Worm (Caenorhabditis elegans) whole organism, L1 larva: ENCODE results near the gene nep-10.

Experiments
- C04F5.9 ChIP-seq: sonication (generic microtip); optimal IDR thresholded peaks from 2 replicates; lab custom pipeline; 2016; ENCODE audit warnings: missing genetic modification characterization, missing compliant biosample characterization
- C16A3.4 ChIP-seq: fragments of 150-350 bp; optimal IDR thresholded peaks from 2 replicates; lab custom pipeline; 2014; ENCODE audit warnings: missing biosample characterization, missing genetic modification characterization
- C34B4.2 ChIP-seq: sonication (generic microtip); optimal IDR thresholded peaks from 2 replicates; lab custom pipeline; 2017; ENCODE audit warnings: mild to moderate bottlenecking, missing genetic modification characterization, missing compliant biosample characterization
- aly-2 ChIP-seq: fragments of 150-350 bp; optimal IDR thresholded peaks from 2 replicates; lab custom pipeline; 2014; ENCODE audit warnings: missing biosample characterization, missing genetic modification characterization
- blmp-1 ChIP-seq: fragments of 150-350 bp; optimal IDR thresholded peaks from 2 replicates; lab custom pipeline; 2014; ENCODE audit warnings: missing biosample characterization, missing genetic modification characterization
- ceh-63 ChIP-seq: fragments of 200-800 bp; sonication (Bioruptor generic); optimal IDR thresholded peaks from 2 replicates; lab custom pipeline; 2018; ENCODE audit warnings: mild to moderate bottlenecking, missing genetic modification characterization, missing compliant biosample characterization
- ceh-8 ChIP-seq: fragments of 200-800 bp; sonication (Bioruptor generic); optimal IDR thresholded peaks from 2 replicates; lab custom pipeline; 2018; ENCODE audit warnings: mild to moderate bottlenecking, missing genetic modification characterization, moderate library complexity, missing compliant biosample characterization
- ceh-82 ChIP-seq, 3 experiments: fragments of 150-350 bp in 1 of 3; sonication (generic microtip) in 2 of 3; optimal IDR thresholded peaks; 2 replicates each; lab custom pipeline; 2014 to 2017; ENCODE audit warnings: missing biosample characterization in 3 of 3, missing genetic modification characterization in 3 of 3
- ceh-90 ChIP-seq: sonication (generic microtip); optimal IDR thresholded peaks from 2 replicates; lab custom pipeline; 2016; ENCODE audit warnings: missing genetic modification characterization, missing compliant biosample characterization
- dpl-1 ChIP-seq, 3 experiments: fragments of 150-350 bp in 2 of 3; sonication (generic microtip) in 1 of 3; optimal IDR thresholded peaks; 2 replicates each; lab custom pipeline; 2014 to 2017; ENCODE audit warnings: missing biosample characterization in 3 of 3, missing genetic modification characterization in 3 of 3, missing genetic modification reagents in 3 of 3
- efl-1 ChIP-seq, 4 experiments: fragments of 150-350 bp; optimal IDR thresholded peaks in 3 of 4; peaks in 1 of 4; 1 replicate in 1 of 4; 2 replicates in 3 of 4; lab custom pipeline; 2014; ENCODE audit warnings: missing biosample characterization in 2 of 4, missing genetic modification characterization in 2 of 4, missing genetic modification reagents in 2 of 4
- elt-2 ChIP-seq: sonication (generic microtip); optimal IDR thresholded peaks from 2 replicates; lab custom pipeline; 2016; ENCODE audit warnings: missing genetic modification characterization, mild to moderate bottlenecking, inconsistent platforms, missing compliant biosample characterization, missing genetic modification reagents
- elt-3 ChIP-seq, 6 experiments: fragments of 150-350 bp in 1 of 6; sonication (generic microtip); optimal IDR thresholded peaks; 2 replicates each; lab custom pipeline; 2017 to 2018; ENCODE audit warnings: missing biosample characterization in 6 of 6, missing genetic modification characterization in 6 of 6, inconsistent platforms in 1 of 6
- fkh-8 ChIP-seq: sonication (generic microtip); optimal IDR thresholded peaks from 2 replicates; lab custom pipeline; 2016; ENCODE audit warnings: mild to moderate bottlenecking, missing genetic modification characterization, missing compliant biosample characterization
- hlh-17 ChIP-seq: fragments of 200-800 bp; sonication (Bioruptor generic); optimal IDR thresholded peaks from 2 replicates; lab custom pipeline; 2018; ENCODE audit warnings: missing genetic modification characterization, mild to moderate bottlenecking, missing compliant biosample characterization, moderate library complexity, borderline replicate concordance
- hlh-4 ChIP-seq: sonication (generic microtip); optimal IDR thresholded peaks from 2 replicates; lab custom pipeline; 2016; ENCODE audit warnings: mild to moderate bottlenecking, missing genetic modification characterization, missing compliant biosample characterization
- hpl-2 ChIP-seq: fragments of 150-350 bp; optimal IDR thresholded peaks from 2 replicates; lab custom pipeline; 2014; ENCODE audit warnings: missing biosample characterization, missing genetic modification reagents, missing genetic modification characterization
- jun-1 ChIP-seq: fragments of 150-350 bp; optimal IDR thresholded peaks from 2 replicates; lab custom pipeline; 2014; ENCODE audit warnings: missing biosample characterization, missing genetic modification reagents, missing genetic modification characterization
- lin-35 ChIP-seq, 2 experiments: fragments of 150-350 bp; optimal IDR thresholded peaks; 2 replicates each; lab custom pipeline; 2014; ENCODE audit warnings: missing biosample characterization in 2 of 2, missing genetic modification characterization in 2 of 2, missing genetic modification reagents in 2 of 2
- lin-39 ChIP-seq: fragments of 150-350 bp; optimal IDR thresholded peaks from 2 replicates; lab custom pipeline; 2014; ENCODE audit warnings: missing biosample characterization, missing genetic modification reagents, missing genetic modification characterization
- mdl-1 ChIP-seq, 2 experiments: fragments of 150-350 bp; optimal IDR thresholded peaks; 2 replicates each; lab custom pipeline; 2014 to 2017; ENCODE audit warnings: missing biosample characterization in 2 of 2, missing genetic modification characterization in 2 of 2, inconsistent platforms in 1 of 2
- mep-1 ChIP-seq: fragments of 150-350 bp; optimal IDR thresholded peaks from 2 replicates; lab custom pipeline; 2014; ENCODE audit warnings: missing biosample characterization, missing genetic modification characterization
- nhr-12 ChIP-seq: sonication (generic microtip); optimal IDR thresholded peaks from 2 replicates; lab custom pipeline; 2017; ENCODE audit warnings: missing biosample characterization, missing genetic modification characterization
- nhr-19 ChIP-seq: fragments of 200-800 bp; sonication (Bioruptor generic); conservative IDR thresholded peaks from 2 replicates; pipeline ENCODE4 v1.3.6; 2022; ENCODE audit warnings: missing genetic modification characterization, missing compliant biosample characterization
- nhr-20 ChIP-seq: sonication (generic microtip); optimal IDR thresholded peaks from 2 replicates; lab custom pipeline; 2016; ENCODE audit warnings: mild to moderate bottlenecking, missing genetic modification characterization, missing compliant biosample characterization
- nhr-76 ChIP-seq: sonication (generic microtip); optimal IDR thresholded peaks from 2 replicates; lab custom pipeline; 2017; ENCODE audit warnings: missing biosample characterization, missing genetic modification characterization
- pag-3 ChIP-seq: sonication (generic microtip); optimal IDR thresholded peaks from 2 replicates; lab custom pipeline; 2017; ENCODE audit warnings: missing genetic modification characterization, mild to moderate bottlenecking, missing compliant biosample characterization, antibody characterized with exemption, borderline replicate concordance; ENCODE audit not compliant: insufficient read depth
- pqm-1 ChIP-seq: sonication (generic microtip); optimal IDR thresholded peaks from 3 replicates; lab custom pipeline; 2017; ENCODE audit warnings: missing biosample characterization, missing genetic modification characterization
- snpc-4 ChIP-seq: fragments of 150-350 bp; optimal IDR thresholded peaks from 2 replicates; lab custom pipeline; 2014; ENCODE audit warnings: missing biosample characterization, missing genetic modification characterization
- snu-23 ChIP-seq: sonication (generic microtip); optimal IDR thresholded peaks from 2 replicates; lab custom pipeline; 2016; ENCODE audit warnings: missing genetic modification characterization, missing compliant biosample characterization
- sox-4 ChIP-seq: sonication (generic microtip); optimal IDR thresholded peaks from 2 replicates; lab custom pipeline; 2016; ENCODE audit warnings: missing genetic modification characterization, missing compliant biosample characterization
- sup-37 ChIP-seq: fragments of 200-800 bp; sonication (Bioruptor generic); optimal IDR thresholded peaks from 2 replicates; lab custom pipeline; 2018; ENCODE audit warnings: mild to moderate bottlenecking, missing genetic modification characterization, missing compliant biosample characterization
- unc-62 ChIP-seq: fragments of 150-350 bp; optimal IDR thresholded peaks from 2 replicates; lab custom pipeline; 2014; ENCODE audit warnings: missing biosample characterization, missing genetic modification reagents, missing genetic modification characterization
- unc-86 ChIP-seq: sonication (generic microtip); optimal IDR thresholded peaks from 2 replicates; lab custom pipeline; 2016; ENCODE audit warnings: missing genetic modification characterization, missing compliant biosample characterization
- unc-98 ChIP-seq: fragments of 200-800 bp; sonication (Bioruptor generic); IDR thresholded peaks from 2 replicates; pipeline ENCODE4 v1.3.6; 2022; ENCODE audit warnings: missing genetic modification characterization, missing compliant biosample characterization
- xbp-1 ChIP-seq: sonication (generic microtip); optimal IDR thresholded peaks from 2 replicates; lab custom pipeline; 2016; ENCODE audit warnings: missing genetic modification characterization, missing compliant biosample characterization
- zag-1 ChIP-seq: fragments of 150-350 bp; optimal IDR thresholded peaks from 2 replicates; lab custom pipeline; 2014; ENCODE audit warnings: missing biosample characterization, missing genetic modification characterization
- zip-4 ChIP-seq: fragments of 200-800 bp; sonication (Bioruptor generic); optimal IDR thresholded peaks from 2 replicates; lab custom pipeline; 2018; ENCODE audit warnings: mild to moderate bottlenecking, missing genetic modification characterization, moderate library complexity, missing compliant biosample characterization
- ztf-11 ChIP-seq, 2 experiments: sonication (generic microtip); optimal IDR thresholded peaks; 2 replicates each; lab custom pipeline; 2016 to 2017; ENCODE audit warnings: missing genetic modification characterization in 2 of 2, missing biosample characterization in 1 of 2, missing compliant biosample characterization in 1 of 2

The nep-10 gene

DNA sequence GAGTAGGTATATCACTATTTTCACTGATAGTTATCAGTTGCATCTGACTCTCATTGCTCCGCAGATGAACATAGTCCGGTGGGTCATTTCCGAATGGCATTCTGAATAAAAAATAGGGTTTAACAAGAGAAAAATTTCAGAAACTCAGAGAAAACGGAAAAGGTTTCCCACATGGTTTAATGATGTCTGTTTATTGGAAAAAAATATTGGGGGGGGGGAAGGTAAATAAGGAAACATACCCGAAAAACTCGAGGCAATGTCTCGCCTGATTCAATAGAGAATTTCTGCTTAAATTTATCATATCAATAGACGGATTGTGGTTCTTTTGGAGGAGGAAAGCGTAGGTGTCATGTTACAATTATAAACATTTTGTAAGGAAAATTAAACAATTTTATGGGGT is 22.7 kb upstream of the nep-10 start, which contains the start of gene nep-11:
Gene nep-11 (minus strand): TSS at position 101 of the 400 bp plus-strand sequence.
- TF ChIP-seq unc-62 (GFP tag; lab: Kevin White, UChicago) (no peak), hlh-17 (no peak), unc-86 (tag; lab: Kevin White, UChicago) (no peak), zag-1 (tag; lab: Kevin White, UChicago) (no peak), C34B4.2 (tag; lab: Kevin White, UChicago) (no peak), elt-2 (tag; lab: Kevin White, UChicago) (no peak), C16A3.4 (tag; lab: Kevin White, UChicago) (no peak), sox-4 (tag; lab: Kevin White, UChicago) (no peak), pqm-1 (tag; lab: Kevin White, UChicago) (no peak), ceh-8 (GFP tag; lab: Kevin White, UChicago) (no peak), nhr-19 (GFP tag; lab: Robert Waterston, UW) (no peak), sup-37 (GFP tag; lab: Kevin White, UChicago) (no peak), dpl-1 (GFP tag; optimal IDR thresholded peaks at IDR 0.05; lab: Kevin White, UChicago) (no peak)

DNA sequence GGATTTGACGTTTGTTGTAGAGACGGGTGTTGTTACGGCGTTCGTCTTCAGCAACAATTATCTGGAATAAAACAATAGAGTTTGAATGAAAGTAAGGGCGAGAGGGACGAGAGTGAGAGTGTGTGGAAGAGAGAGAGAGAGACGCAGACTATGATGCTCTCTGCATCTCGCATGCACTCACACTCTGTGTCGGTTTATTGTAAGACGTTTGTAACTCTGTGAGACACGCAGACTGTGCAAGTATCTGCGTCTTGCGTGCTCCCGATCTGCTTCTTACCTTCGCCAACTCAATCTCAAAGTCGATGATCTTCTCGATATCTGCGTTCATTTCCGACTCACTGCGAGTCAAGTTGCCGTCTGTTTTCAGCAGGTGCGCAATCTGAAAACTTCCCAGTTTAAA is 20.2 kb upstream of the nep-10 start:
- TF ChIP-seq unc-86 (tag; lab: Kevin White, UChicago) (no peak), efl-1 (optimal IDR thresholded peaks at IDR 0.05; lab: Kevin White, UChicago) (no peak), efl-1 (GFP tag; optimal IDR thresholded peaks at IDR 0.05 in 1 of 2; lab: Kevin White, UChicago) (peak in 1 of 2 experiments; percentile 80)

DNA sequence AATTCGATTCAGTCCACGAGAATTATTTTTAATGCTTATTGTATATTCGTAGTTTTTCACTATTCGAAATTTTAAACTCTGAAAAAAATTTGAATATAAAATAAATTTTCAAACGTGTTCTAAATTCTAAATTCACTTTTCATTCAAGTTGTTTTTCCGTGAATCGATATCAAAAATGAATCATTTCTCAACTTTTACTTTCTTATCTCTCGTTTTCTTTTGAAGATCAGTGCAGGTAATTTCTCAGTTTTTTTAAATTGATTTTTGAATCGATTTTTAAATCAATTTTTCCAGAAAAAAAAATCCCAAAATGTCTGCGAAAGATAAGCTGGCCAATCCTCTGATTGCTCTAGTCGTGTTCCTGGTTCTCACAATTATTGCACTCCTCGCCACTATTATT is 13.8 kb upstream of the nep-10 start, which contains the start of gene nep-6:
Gene nep-6 (plus strand): TSS at position 301 of the 400 bp plus-strand sequence.
- TF ChIP-seq lin-39 (tag; lab: Kevin White, UChicago): no peak
- TF ChIP-seq unc-62 (GFP tag; lab: Kevin White, UChicago): no peak
- no peak for TF ChIP-seq aly-2 (tag; lab: Kevin White, UChicago)
- TF ChIP-seq C34B4.2 (tag; lab: Kevin White, UChicago): no peak
- no peak for TF ChIP-seq lin-35 (GFP tag; optimal IDR thresholded peaks at IDR 0.05; lab: Kevin White, UChicago)
- TF ChIP-seq hlh-17: no peak
- no peak for TF ChIP-seq ceh-63 (GFP tag; lab: Kevin White, UChicago)
- TF ChIP-seq elt-3 (tag; optimal IDR thresholded peaks at IDR 0.05; lab: Kevin White, UChicago): no peak
- TF ChIP-seq nhr-76: no peak
- TF ChIP-seq unc-98 (GFP tag; lab: Robert Waterston, UW): no peak
- no peak for TF ChIP-seq ztf-11 (tag; optimal IDR thresholded peaks at IDR 0.05; lab: Kevin White, UChicago)
- no peak for TF ChIP-seq sox-4 (tag; lab: Kevin White, UChicago)
- TF ChIP-seq jun-1 (tag; lab: Kevin White, UChicago): no peak
- no peak for TF ChIP-seq snpc-4 (tag; lab: Kevin White, UChicago)
- no peak for TF ChIP-seq hpl-2
- no peak for TF ChIP-seq ceh-82 (tag; optimal IDR thresholded peaks at IDR 0.05; lab: Kevin White, UChicago)
- no peak for TF ChIP-seq hlh-4 (tag; lab: Kevin White, UChicago)
- no peak for TF ChIP-seq mdl-1 (tag; optimal IDR thresholded peaks at IDR 0.05; lab: Kevin White, UChicago)
- no peak for TF ChIP-seq ceh-90 (tag; lab: Kevin White, UChicago)
- no peak for TF ChIP-seq zip-4 (GFP tag; lab: Kevin White, UChicago)

DNA sequence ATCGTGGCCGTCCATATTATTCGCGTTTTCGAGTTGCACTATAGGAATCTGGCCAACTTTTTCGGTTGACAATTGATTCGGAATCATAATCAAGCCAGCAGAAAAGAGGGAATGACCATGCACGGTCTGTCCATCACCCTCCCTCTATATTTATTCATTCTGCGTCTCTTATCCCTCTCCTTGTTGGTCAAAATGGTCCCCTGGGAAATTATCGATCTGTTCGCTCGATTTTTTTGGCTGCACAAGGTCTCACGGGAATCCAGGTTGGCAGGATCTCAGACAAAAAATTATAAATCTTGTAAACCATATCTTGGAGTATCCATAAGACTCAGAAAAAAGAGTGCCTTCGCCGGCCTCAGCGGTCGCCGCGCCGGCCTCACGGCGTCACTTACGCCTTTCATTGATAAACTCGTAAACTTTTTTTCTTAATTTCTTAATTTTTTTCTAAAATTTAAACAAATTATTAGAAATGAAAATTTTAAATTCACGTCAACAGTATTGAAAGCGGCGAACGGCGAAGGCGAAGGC is 11.7 kb upstream of the nep-10 start, which contains the start of the genes F18A12.7 and F18A12.2:
Gene F18A12.7 (minus strand): TSS at position 101 of the 528 bp plus-strand sequence.
Gene F18A12.2 (plus strand): TSS at position 478 of the 528 bp plus-strand sequence.
- no peak for TF ChIP-seq ztf-11 (tag; optimal IDR thresholded peaks at IDR 0.05; lab: Kevin White, UChicago)
- TF ChIP-seq unc-86 (tag; lab: Kevin White, UChicago): no peak
- TF ChIP-seq efl-1 (optimal IDR thresholded peaks at IDR 0.05; lab: Kevin White, UChicago): no peak
- no peak for TF ChIP-seq efl-1 (GFP tag; optimal IDR thresholded peaks at IDR 0.05 in 1 of 2; lab: Kevin White, UChicago)
- no peak for TF ChIP-seq hlh-4 (tag; lab: Kevin White, UChicago)
- no peak for TF ChIP-seq sup-37 (GFP tag; lab: Kevin White, UChicago)
- TF ChIP-seq xbp-1 (tag; lab: Kevin White, UChicago): no peak
- no peak for TF ChIP-seq pag-3 (tag; lab: Kevin White, UChicago)
- TF ChIP-seq C04F5.9: no peak
- no peak for TF ChIP-seq blmp-1 (tag; lab: Kevin White, UChicago)
- TF ChIP-seq nhr-20 (tag; lab: Kevin White, UChicago): no peak
- TF ChIP-seq fkh-8: no peak
- TF ChIP-seq nhr-12 (tag; lab: Kevin White, UChicago): no peak
- TF ChIP-seq pqm-1 (tag; lab: Kevin White, UChicago): no peak
- TF ChIP-seq mep-1: no peak
- TF ChIP-seq snu-23 (GFP tag; lab: Kevin White, UChicago): no peak
- no peak for TF ChIP-seq C16A3.4 (tag; lab: Kevin White, UChicago)
